Worm (Caenorhabditis elegans) whole organism, L4 larva: ENCODE measurements around the gene pro-1.
A peak's percentile ranks its signal among the peaks of the same experiment; 100 is the strongest.

Source experiments
- D1046.2 ChIP-seq: fragments of 200-800 bp; sonication (Bioruptor generic); IDR thresholded peaks from 2 replicates; pipeline ENCODE4 v1.3.6; 2022; ENCODE audit warnings: missing genetic modification characterization, missing compliant biosample characterization
- T26A8.4 ChIP-seq: fragments of 200-800 bp; sonication (Bioruptor generic); IDR thresholded peaks from 2 replicates; pipeline ENCODE4 v1.3.6; 2022; ENCODE audit warnings: missing genetic modification characterization, missing compliant biosample characterization
- Y105C5A.15 ChIP-seq: fragments of 200-800 bp; sonication (Bioruptor generic); IDR thresholded peaks from 2 replicates; pipeline ENCODE4 v1.3.6; 2022; ENCODE audit warnings: missing genetic modification characterization, missing compliant biosample characterization
- ZK337.2 ChIP-seq: fragments of 200-800 bp; sonication (Bioruptor generic); IDR thresholded peaks from 2 replicates; pipeline ENCODE4 v1.3.6; 2022; ENCODE audit warnings: missing genetic modification reagents, missing genetic modification characterization, missing compliant biosample characterization
- aha-1 ChIP-seq: fragments of 150-350 bp; peaks from one replicate; lab custom pipeline; 2014; ENCODE audit warnings: missing biosample characterization, missing genetic modification characterization
- aly-2 ChIP-seq: sonication (generic microtip); optimal IDR thresholded peaks from 2 replicates; lab custom pipeline; 2018; ENCODE audit warnings: missing biosample characterization, missing genetic modification characterization
- arid-1 ChIP-seq: fragments of 200-800 bp; sonication (Bioruptor generic); conservative IDR thresholded peaks from 2 replicates; pipeline ENCODE4 v1.3.6; 2022; ENCODE audit warnings: missing genetic modification reagents, missing genetic modification characterization, missing compliant biosample characterization
- attf-4 ChIP-seq: sonication (generic microtip); optimal IDR thresholded peaks from 3 replicates; lab custom pipeline; 2017; ENCODE audit warnings: missing biosample characterization, missing genetic modification characterization
- ceh-20 ChIP-seq: fragments of 200-800 bp; sonication (Bioruptor generic); IDR thresholded peaks from 2 replicates; pipeline ENCODE4 v1.3.6; 2022; ENCODE audit warnings: missing genetic modification reagents, missing genetic modification characterization, missing compliant biosample characterization
- ceh-82 ChIP-seq: sonication (generic microtip); optimal IDR thresholded peaks from 2 replicates; lab custom pipeline; 2017; ENCODE audit warnings: missing biosample characterization, missing genetic modification characterization
- ces-1 ChIP-seq: fragments of 150-350 bp; sonication (generic microtip); optimal IDR thresholded peaks from 4 replicates; lab custom pipeline; 2014; ENCODE audit warnings: missing biosample characterization, missing genetic modification reagents, missing genetic modification characterization
- daf-12 ChIP-seq: fragments of 150-350 bp; optimal IDR thresholded peaks from 2 replicates; lab custom pipeline; 2014; ENCODE audit warnings: missing biosample characterization, missing genetic modification reagents, missing genetic modification characterization
- daf-8 ChIP-seq: fragments of 200-800 bp; sonication (Bioruptor generic); IDR thresholded peaks from 2 replicates; pipeline ENCODE4 v1.3.6; 2022; ENCODE audit warnings: missing genetic modification characterization, missing compliant biosample characterization
- dmd-6 ChIP-seq: fragments of 200-800 bp; sonication (Bioruptor generic); IDR thresholded peaks from 2 replicates; pipeline ENCODE4 v1.3.6; 2022; ENCODE audit warnings: missing genetic modification reagents, missing genetic modification characterization, missing compliant biosample characterization
- dpl-1 ChIP-seq: fragments of 150-350 bp; optimal IDR thresholded peaks from 2 replicates; lab custom pipeline; 2014; ENCODE audit warnings: missing biosample characterization, missing genetic modification reagents, missing genetic modification characterization
- dve-1 ChIP-seq: sonication (generic microtip); optimal IDR thresholded peaks from 2 replicates; lab custom pipeline; 2017; ENCODE audit warnings: antibody characterized with exemption, mild to moderate bottlenecking, missing genetic modification characterization, missing compliant biosample characterization; ENCODE audit not compliant: insufficient read depth
- egl-43 ChIP-seq: fragments of 200-800 bp; sonication (Bioruptor generic); IDR thresholded peaks from 2 replicates; pipeline ENCODE4 v1.3.6; 2022; ENCODE audit warnings: missing genetic modification reagents, missing genetic modification characterization, missing compliant biosample characterization
- fkh-10 ChIP-seq: fragments of 150-350 bp; optimal IDR thresholded peaks from 2 replicates; lab custom pipeline; 2014; ENCODE audit warnings: missing biosample characterization, missing genetic modification reagents, missing genetic modification characterization
- fos-1 ChIP-seq: fragments of 150-350 bp; optimal IDR thresholded peaks from 2 replicates; lab custom pipeline; 2014; ENCODE audit warnings: missing biosample characterization, missing genetic modification characterization
- hlh-11 ChIP-seq: fragments of 200-800 bp; sonication (Bioruptor generic); optimal IDR thresholded peaks from 2 replicates; lab custom pipeline; 2018; ENCODE audit warnings: mild to moderate bottlenecking, missing genetic modification characterization, missing compliant biosample characterization
- hlh-30 ChIP-seq: sonication (generic microtip); optimal IDR thresholded peaks from 2 replicates; lab custom pipeline; 2017; ENCODE audit warnings: antibody characterized with exemption, mild to moderate bottlenecking, missing genetic modification characterization, missing compliant biosample characterization; ENCODE audit not compliant: insufficient read depth
- lim-7 ChIP-seq: fragments of 200-800 bp; sonication (Bioruptor generic); IDR thresholded peaks from 2 replicates; pipeline ENCODE4 v1.3.6; 2022; ENCODE audit warnings: missing genetic modification characterization, missing compliant biosample characterization
- lin-1 ChIP-seq: fragments of 200-800 bp; sonication (Bioruptor generic); IDR thresholded peaks from 2 replicates; pipeline ENCODE4 v1.3.6; 2022; ENCODE audit warnings: missing genetic modification reagents, missing genetic modification characterization, missing compliant biosample characterization
- lin-13 ChIP-seq: fragments of 150-350 bp; optimal IDR thresholded peaks from 2 replicates; lab custom pipeline; 2014; ENCODE audit warnings: missing biosample characterization, missing genetic modification reagents, missing genetic modification characterization
- lin-15B ChIP-seq: fragments of 150-350 bp; sonication (generic microtip); optimal IDR thresholded peaks from 3 replicates; lab custom pipeline; 2014; ENCODE audit warnings: missing biosample characterization, missing genetic modification characterization
- lir-3 ChIP-seq: sonication (generic microtip); optimal IDR thresholded peaks from 2 replicates; lab custom pipeline; 2016; ENCODE audit warnings: mild to moderate bottlenecking, missing genetic modification characterization, missing compliant biosample characterization
- lsy-2 ChIP-seq, 2 experiments: fragments of 150-350 bp in 1 of 2; sonication (generic microtip) in 1 of 2; optimal IDR thresholded peaks; 2 replicates each; lab custom pipeline; 2014 to 2017; ENCODE audit warnings: missing biosample characterization in 2 of 2, missing genetic modification characterization in 2 of 2
- mdl-1 ChIP-seq, 2 experiments: fragments of 150-350 bp in 1 of 2; sonication (generic microtip) in 1 of 2; optimal IDR thresholded peaks; 2 replicates each; lab custom pipeline; 2014 to 2017; ENCODE audit warnings: missing biosample characterization in 2 of 2, missing genetic modification characterization in 2 of 2
- mep-1 ChIP-seq: fragments of 150-350 bp; sonication (generic microtip); optimal IDR thresholded peaks from 3 replicates; lab custom pipeline; 2014; ENCODE audit warnings: missing biosample characterization, missing genetic modification characterization
- nhr-111 ChIP-seq: fragments of 200-800 bp; sonication (Bioruptor generic); optimal IDR thresholded peaks from 2 replicates; lab custom pipeline; 2018; ENCODE audit warnings: mild to moderate bottlenecking, missing genetic modification characterization, missing compliant biosample characterization
- nhr-28 ChIP-seq: fragments of 150-350 bp; optimal IDR thresholded peaks from 2 replicates; lab custom pipeline; 2014; ENCODE audit warnings: missing biosample characterization, missing genetic modification characterization
- nhr-42 ChIP-seq: fragments of 200-800 bp; sonication (Bioruptor generic); IDR thresholded peaks from 2 replicates; pipeline ENCODE4 v1.3.6; 2022; ENCODE audit warnings: missing genetic modification characterization, missing compliant biosample characterization
- nhr-48 ChIP-seq: sonication (generic microtip); optimal IDR thresholded peaks from 2 replicates; lab custom pipeline; 2016; ENCODE audit warnings: mild to moderate bottlenecking, missing genetic modification characterization, missing compliant biosample characterization
- nhr-6 ChIP-seq: fragments of 150-350 bp; optimal IDR thresholded peaks from 2 replicates; lab custom pipeline; 2014; ENCODE audit warnings: missing biosample characterization, missing genetic modification characterization
- pha-4 ChIP-seq, 2 experiments: fragments of 150-350 bp in 1 of 2; fragments of 200-800 bp in 1 of 2; sonication (Bioruptor generic) in 1 of 2; IDR thresholded peaks in 1 of 2; optimal IDR thresholded peaks in 1 of 2; 2 replicates each; pipeline versions ENCODE4 v1.3.6 to Lab custom; 2014 to 2022; ENCODE audit warnings: missing genetic modification characterization in 2 of 2, missing genetic modification reagents in 2 of 2, missing biosample characterization in 1 of 2, missing compliant biosample characterization in 1 of 2
- php-3 ChIP-seq: fragments of 200-800 bp; sonication (Bioruptor generic); IDR thresholded peaks from 2 replicates; pipeline ENCODE4 v1.3.6; 2022; ENCODE audit warnings: missing genetic modification reagents, missing genetic modification characterization, missing compliant biosample characterization
- rbr-2 ChIP-seq: sonication (generic microtip); optimal IDR thresholded peaks from 2 replicates; lab custom pipeline; 2016; ENCODE audit warnings: missing genotype, missing genetic modification characterization, missing compliant biosample characterization
- set-16 ChIP-seq: fragments of 200-800 bp; sonication (Bioruptor generic); IDR thresholded peaks from 2 replicates; pipeline ENCODE4 v1.3.6; 2022; ENCODE audit warnings: missing genetic modification reagents, missing genetic modification characterization, missing compliant biosample characterization
- snpc-4 ChIP-seq: fragments of 150-350 bp; optimal IDR thresholded peaks from 2 replicates; lab custom pipeline; 2014; ENCODE audit warnings: missing biosample characterization, missing genetic modification characterization
- spr-1 ChIP-seq: sonication (generic microtip); optimal IDR thresholded peaks from 2 replicates; lab custom pipeline; 2016; ENCODE audit warnings: mild to moderate bottlenecking, missing genetic modification characterization, missing compliant biosample characterization
- tag-97 ChIP-seq: fragments of 200-800 bp; sonication (Bioruptor generic); IDR thresholded peaks from 2 replicates; pipeline ENCODE4 v1.3.6; 2022; ENCODE audit warnings: missing genetic modification characterization, missing compliant biosample characterization
- unc-39 ChIP-seq: sonication (generic microtip); optimal IDR thresholded peaks from 2 replicates; lab custom pipeline; 2017; ENCODE audit warnings: missing biosample characterization, missing genetic modification characterization
- zfp-2 ChIP-seq: sonication (generic microtip); optimal IDR thresholded peaks from 2 replicates; lab custom pipeline; 2016; ENCODE audit warnings: mild to moderate bottlenecking, missing genetic modification characterization, missing compliant biosample characterization
- zfp-3 ChIP-seq: fragments of 200-800 bp; sonication (Bioruptor generic); conservative IDR thresholded peaks from 2 replicates; pipeline ENCODE4 v1.3.6; 2022; ENCODE audit warnings: missing genetic modification reagents, missing genetic modification characterization, missing compliant biosample characterization

The pro-1 gene

DNA sequence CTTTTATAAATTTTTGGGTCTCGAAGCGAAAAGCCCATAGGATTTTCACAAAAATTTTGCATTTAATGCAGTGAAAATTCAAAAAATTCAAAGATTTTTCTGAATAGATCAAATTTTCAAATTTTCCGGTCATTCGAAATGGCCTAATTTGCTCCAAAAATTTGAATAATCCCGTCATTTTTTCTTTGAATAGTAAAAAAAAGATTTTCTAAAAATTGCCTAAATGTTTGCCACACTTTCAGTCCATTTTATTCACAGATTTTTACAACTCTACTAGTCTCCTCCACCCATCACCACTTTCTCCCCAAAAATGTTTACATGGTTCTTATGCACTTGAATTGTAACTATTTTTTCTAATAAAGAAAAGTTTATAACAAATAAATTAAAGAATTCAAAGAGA is 7.8 kb downstream of the pro-1 start:
- TF ChIP-seq aha-1 (tag; lab: Kevin White, UChicago) = peak; percentile 94
- TF ChIP-seq ceh-20 = no peak
- no peak for TF ChIP-seq mep-1 (tag; lab: Kevin White, UChicago)
- TF ChIP-seq, all 104 proteins: peak for 1

- TF ChIP-seq arid-1 (no peak), set-16 (peak; percentile 74), egl-43 (GFP tag; lab: Robert Waterston, UW) (0 out of 2 replicates have a peak, but pooled peaks have one; percentile 30), php-3 (GFP tag; lab: Robert Waterston, UW) (no peak)
Measured at ce11 chrII:10531604-10532003, 10.2 kb downstream of the pro-1 start.

ce11 chrII:10530907-10531306 is 10.9 kb downstream of the pro-1 start:
- no peak for TF ChIP-seq fkh-10 (GFP tag; lab: Kevin White, UChicago)
- 0 out of 2 replicates have a peak, but pooled peaks have one; percentile 39 for TF ChIP-seq D1046.2
- peak; percentile 56 for TF ChIP-seq set-16
- TF ChIP-seq nhr-42 (GFP tag; lab: Robert Waterston, UW) = 0 out of 2 replicates have a peak, but pooled peaks have one; percentile 47

ce11 chrII:10529218-10529751 is 12.5 kb downstream of the pro-1 start:
- TF ChIP-seq lir-3 (tag; lab: Kevin White, UChicago) (no peak), nhr-111 (GFP tag; lab: Kevin White, UChicago) (no peak), pha-4 (GFP tag; IDR thresholded peaks at IDR 0.05; lab: Robert Waterston, UW) (no peak), pha-4 (tag; optimal IDR thresholded peaks at IDR 0.05; lab: Kevin White, UChicago) (peak; percentile 86), daf-12 (tag; lab: Kevin White, UChicago) (no peak), hlh-11 (tag; lab: Kevin White, UChicago) (peak; percentile 78), lin-1 (GFP tag; lab: Robert Waterston, UW) (no peak), snpc-4 (tag; lab: Kevin White, UChicago) (no peak), unc-39 (no peak), dve-1 (peak; percentile 78), dmd-6 (GFP tag; lab: Robert Waterston, UW) (0 out of 2 replicates have a peak, but pooled peaks have one; percentile 24), lsy-2 (tag; optimal IDR thresholded peaks at IDR 0.05; lab: Kevin White, UChicago) (peak in 1 of 2 experiments; percentile 28), dpl-1 (GFP tag; lab: Kevin White, UChicago) (peak; percentile 4), mdl-1 (tag; optimal IDR thresholded peaks at IDR 0.05; lab: Kevin White, UChicago) (peak in 1 of 2 experiments; percentile 58), hlh-30 (tag; lab: Kevin White, UChicago) (peak; percentile 4), tag-97 (GFP tag; lab: Robert Waterston, UW) (no peak), D1046.2 (no peak), ZK337.2 (GFP tag; lab: Robert Waterston, UW) (no peak), nhr-6 (tag; lab: Kevin White, UChicago) (peak; percentile 33), aly-2 (tag; lab: Kevin White, UChicago) (no peak), daf-8 (GFP tag; lab: Robert Waterston, UW) (no peak), nhr-48 (tag; lab: Kevin White, UChicago) (peak; percentile 74), zfp-3 (GFP tag; lab: Robert Waterston, UW) (no peak), ces-1 (GFP tag; lab: Kevin White, UChicago) (no peak), spr-1 (peak; percentile 30), nhr-28 (tag; lab: Kevin White, UChicago) (peak; percentile 28), attf-4 (tag; lab: Kevin White, UChicago) (no peak), aha-1 (tag; lab: Kevin White, UChicago) (peak; percentile 69), arid-1 (0 out of 2 replicates have a peak, but pooled peaks have one; percentile 26), set-16 (no peak; the same call in 1 of the 2 replicates), Y105C5A.15 (GFP tag; lab: Robert Waterston, UW) (no peak), nhr-42 (GFP tag; lab: Robert Waterston, UW) (no peak), mep-1 (tag; lab: Kevin White, UChicago) (peak; percentile 34), lin-13 (GFP tag; lab: Kevin White, UChicago) (no peak), fos-1 (tag; lab: Kevin White, UChicago) (no peak), T26A8.4 (GFP tag; lab: Robert Waterston, UW) (no peak; the same call in 1 of the 2 replicates), ceh-82 (tag; lab: Kevin White, UChicago) (no peak), lim-7 (no peak), rbr-2 (tag; lab: Kevin White, UChicago) (peak; percentile 27), zfp-2 (tag; lab: Kevin White, UChicago) (no peak), lin-15B (tag; lab: Kevin White, UChicago) (no peak)
